Worm (Caenorhabditis elegans) whole organism, L2 larva: Measurements from ENCODE around the gene Y11D7A.7.

Experiments
- C34F6.9 ChIP-seq: fragments of 150-350 bp; optimal IDR thresholded peaks from 2 replicates; lab custom pipeline; 2014; ENCODE audit warnings: missing biosample characterization, missing genetic modification characterization
- nhr-11 ChIP-seq: fragments of 150-350 bp; optimal IDR thresholded peaks from 2 replicates; lab custom pipeline; 2014; ENCODE audit warnings: missing biosample characterization, missing genetic modification characterization
- skn-1 ChIP-seq: sonication (generic microtip); optimal IDR thresholded peaks from 2 replicates; lab custom pipeline; 2017; ENCODE audit warnings: missing biosample characterization, missing genetic modification characterization

DNA sequence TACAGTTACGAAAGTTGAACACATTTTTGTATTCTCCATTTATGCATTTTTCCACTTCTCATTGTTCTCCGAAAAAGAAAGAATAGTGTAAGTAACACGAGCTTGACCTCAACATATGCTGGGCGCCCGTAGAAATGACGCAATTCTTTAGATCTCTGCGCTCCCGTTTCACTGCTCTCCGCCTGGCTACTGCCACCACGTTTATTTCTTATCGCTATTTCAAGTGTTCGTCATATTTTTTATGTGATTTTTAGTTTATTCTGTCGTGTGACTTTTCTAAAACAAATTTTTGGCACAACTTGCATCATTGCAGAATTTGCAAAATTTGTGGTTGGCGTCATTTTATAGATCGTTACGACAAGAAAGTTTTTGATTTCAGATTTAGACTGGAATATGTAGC lies 32.4 kb upstream of the Y11D7A.7 start:
- TF ChIP-seq nhr-11 (tag; lab: Kevin White, UChicago) (no peak), skn-1 (no peak), C34F6.9 (tag; lab: Kevin White, UChicago) (no peak)
